Fruit fly (Drosophila melanogaster): ENCODE measurements around the gene LSm-4.

The LSm-4 gene

DNA sequence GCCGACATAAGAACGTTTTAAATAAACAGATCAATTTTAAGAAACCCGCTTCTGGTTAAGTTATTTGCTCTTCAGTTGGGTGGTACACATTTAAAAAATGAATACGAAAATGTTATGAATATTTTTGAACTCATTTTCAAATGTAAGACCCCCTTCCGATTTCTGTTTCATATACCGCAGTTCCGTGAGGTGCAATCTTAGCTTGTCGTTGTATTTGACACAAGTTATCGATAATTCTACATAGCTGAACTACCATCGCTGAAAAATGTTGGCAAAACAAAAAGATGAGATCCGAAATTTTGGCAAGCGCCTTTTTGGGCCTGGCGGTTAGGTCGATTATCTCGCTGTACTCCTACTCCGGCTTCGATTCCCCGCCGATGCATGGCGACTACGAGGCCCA, 25.1 kb downstream of the LSm-4 start, which contains the start of gene gny (continued):
- no peak for TF ChIP-seq inv (GFP tag; IDR thresholded peaks at IDR 0.05; ENCODE audit: partially characterized antibody)
- TF ChIP-seq CG3281 (GFP tag; optimal IDR thresholded peaks at IDR 0.05) = no peak
- peak; percentile 37 for TF ChIP-seq CG17802 (tag; optimal IDR thresholded peaks at IDR 0.05)
- TF ChIP-seq Hr51 (GFP tag; optimal IDR thresholded peaks at IDR 0.05) = no peak
- TF ChIP-seq vnd (GFP tag; IDR thresholded peaks at IDR 0.05; ENCODE audit: partially characterized antibody) = no peak
- TF ChIP-seq HmgZ (tag; optimal IDR thresholded peaks at IDR 0.05) = peak; percentile 32
- peak; percentile 97 for TF ChIP-seq pfk (GFP tag; optimal IDR thresholded peaks at IDR 0.05)
- TF ChIP-seq CG16813 (GFP tag; IDR thresholded peaks at IDR 0.05; ENCODE audit: partially characterized antibody) = peak; percentile 39; the same call in 2 of the 3 replicates
- TF ChIP-seq Bgb (GFP tag; IDR thresholded peaks at IDR 0.05; ENCODE audit: partially characterized antibody) = peak; percentile 38; the same call in 1 of the 2 replicates
- peak; percentile 20 for TF ChIP-seq CoRest (tag; optimal IDR thresholded peaks at IDR 0.05)
- peak; percentile 29 for TF ChIP-seq Scr (GFP tag; IDR thresholded peaks at IDR 0.05; ENCODE audit: partially characterized antibody)
- TF ChIP-seq CG17359 (tag; optimal IDR thresholded peaks at IDR 0.05) = no peak
- no peak for TF ChIP-seq peb (GFP tag; IDR thresholded peaks at IDR 0.05)
- no peak for TF ChIP-seq sima (GFP tag; optimal IDR thresholded peaks at IDR 0.05)
- peak; percentile 2 for TF ChIP-seq Sin3A (optimal IDR thresholded peaks at IDR 0.05)
- TF ChIP-seq sug (tag; optimal IDR thresholded peaks at IDR 0.05) = peak; percentile 70
- peak; percentile 11 for TF ChIP-seq CG9797 (GFP tag; optimal IDR thresholded peaks at IDR 0.05)
- TF ChIP-seq HLH4C (GFP tag; IDR thresholded peaks at IDR 0.05; ENCODE audit: partially characterized antibody) = peak; percentile 49; the same call in 2 of the 3 replicates
- peak; percentile 85 for TF ChIP-seq Dref (GFP tag; IDR thresholded peaks at IDR 0.05)
- 0 out of 4 replicates have a peak, but pooled peaks have one; percentile 25 for TF ChIP-seq chinmo (GFP tag; IDR thresholded peaks at IDR 0.05; ENCODE audit: partially characterized antibody)
- peak; percentile 81 for TF ChIP-seq pzg (GFP tag; optimal IDR thresholded peaks at IDR 0.05)

DNA sequence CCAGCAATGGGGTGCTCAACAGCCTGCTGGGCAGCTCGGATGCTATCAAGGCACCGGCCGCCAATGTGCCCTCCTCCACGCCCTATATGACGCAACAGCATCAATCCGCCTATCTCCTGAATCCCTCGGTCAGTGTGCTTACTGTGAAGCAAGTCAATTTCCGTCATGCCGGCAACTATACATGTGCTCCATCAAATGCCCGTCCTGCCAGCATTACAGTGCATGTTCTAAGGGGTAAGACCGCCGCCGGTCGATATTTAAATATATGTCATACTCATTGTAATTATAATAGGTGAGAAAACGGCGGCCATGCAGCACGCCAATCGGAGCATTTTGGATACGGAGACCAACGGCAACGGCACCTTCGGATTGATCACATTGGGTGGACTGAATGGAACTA, 26.4 kb downstream of the LSm-4 start:
- no peak for TF ChIP-seq pum (GFP tag; optimal IDR thresholded peaks at IDR 0.05)
- no peak for TF ChIP-seq disco-r (GFP tag; optimal IDR thresholded peaks at IDR 0.05)
- no peak for TF ChIP-seq sqz (GFP tag; optimal IDR thresholded peaks at IDR 0.05)
- no peak for TF ChIP-seq chif (GFP tag; optimal IDR thresholded peaks at IDR 0.05)
- no peak for TF ChIP-seq CG11398 (GFP tag; optimal IDR thresholded peaks at IDR 0.05)
- no peak for TF ChIP-seq NfI (GFP tag; optimal IDR thresholded peaks at IDR 0.05)
- TF ChIP-seq Poxn (GFP tag; IDR thresholded peaks at IDR 0.05) = no peak
- TF ChIP-seq CG8281 (tag; optimal IDR thresholded peaks at IDR 0.05) = no peak
- no peak for TF ChIP-seq seq (GFP tag; IDR thresholded peaks at IDR 0.05)
- TF ChIP-seq Med (GFP tag) = peak; percentile 63
- no peak for TF ChIP-seq Doc2 (GFP tag; IDR thresholded peaks at IDR 0.05)
- no peak for TF ChIP-seq CG11093 (GFP tag; IDR thresholded peaks at IDR 0.05)
- TF ChIP-seq sima (GFP tag; optimal IDR thresholded peaks at IDR 0.05) = no peak
- TF ChIP-seq CG14667 (GFP tag; IDR thresholded peaks at IDR 0.05) = no peak
- TF ChIP-seq CG34224 (GFP tag; IDR thresholded peaks at IDR 0.05; ENCODE audit: partially characterized antibody) = no peak
- TF ChIP-seq CG17568 (GFP tag; optimal IDR thresholded peaks at IDR 0.05) = no peak
- peak; percentile 88 for TF ChIP-seq Ets65A (GFP tag)
- TF ChIP-seq Dbx (GFP tag; IDR thresholded peaks at IDR 0.05) = no peak
- no peak for TF ChIP-seq ATbp (GFP tag; optimal IDR thresholded peaks at IDR 0.05)
- TF ChIP-seq bbx (GFP tag; IDR thresholded peaks at IDR 0.05; ENCODE audit: partially characterized antibody) = no peak
- TF ChIP-seq CG6272 (GFP tag; IDR thresholded peaks at IDR 0.05) = no peak
- TF ChIP-seq pan (optimal IDR thresholded peaks at IDR 0.05) = no peak
- TF ChIP-seq pan (GFP tag; optimal IDR thresholded peaks at IDR 0.05 in 1 of 2, IDR thresholded peaks at IDR 0.05 in 1 of 2) = peak in 1 of 2 experiments; percentile 17

Measured in whole organism, embryonic.